Worm (Caenorhabditis elegans) whole organism, late embryonic: ENCODE data around the gene C35B1.8.
A peak's percentile ranks its signal among the peaks of the same experiment; 100 is the strongest.

ENCODE experiments used
- C08G9.2 ChIP-seq: sonication (generic microtip); optimal IDR thresholded peaks from 2 replicates; lab custom pipeline; 2016; ENCODE audit warnings: mild to moderate bottlenecking, missing genetic modification characterization, moderate library complexity, missing compliant biosample characterization
- C38D4.7 ChIP-seq: fragments of 200-800 bp; sonication (Bioruptor generic); optimal IDR thresholded peaks from 2 replicates; lab custom pipeline; 2018; ENCODE audit warnings: mild to moderate bottlenecking, missing genetic modification characterization, moderate library complexity, missing compliant biosample characterization
- F13H6.1 ChIP-seq: sonication (generic microtip); optimal IDR thresholded peaks from 2 replicates; lab custom pipeline; 2016; ENCODE audit warnings: missing genetic modification characterization, missing compliant biosample characterization
- K02D7.2 ChIP-seq: sonication (generic microtip); optimal IDR thresholded peaks from 2 replicates; lab custom pipeline; 2017; ENCODE audit warnings: mild to moderate bottlenecking, missing genetic modification characterization, missing compliant biosample characterization
- T23F11.4 ChIP-seq: fragments of 200-800 bp; sonication (Bioruptor generic); optimal IDR thresholded peaks from 2 replicates; lab custom pipeline; 2018; ENCODE audit warnings: mild to moderate bottlenecking, missing genetic modification characterization, missing compliant biosample characterization
- Y22D7AL.16 ChIP-seq: sonication (generic microtip); optimal IDR thresholded peaks from 2 replicates; lab custom pipeline; 2016; ENCODE audit warnings: missing genetic modification characterization, missing compliant biosample characterization
- ahr-1 ChIP-seq: sonication (generic microtip); optimal IDR thresholded peaks from 2 replicates; lab custom pipeline; 2016; ENCODE audit warnings: missing genetic modification characterization, missing compliant biosample characterization
- ama-1 ChIP-seq: fragments of 150-350 bp; optimal IDR thresholded peaks from 2 replicates; lab custom pipeline; 2014
- ceh-14 ChIP-seq: sonication (generic microtip); optimal IDR thresholded peaks from 2 replicates; lab custom pipeline; 2016; ENCODE audit warnings: missing genotype, missing genetic modification characterization, missing compliant biosample characterization
- ceh-18 ChIP-seq: sonication (generic microtip); optimal IDR thresholded peaks from 2 replicates; lab custom pipeline; 2016; ENCODE audit warnings: missing genetic modification characterization, missing compliant biosample characterization
- ceh-19 ChIP-seq: fragments of 200-800 bp; sonication (Bioruptor generic); optimal IDR thresholded peaks from 2 replicates; lab custom pipeline; 2018; ENCODE audit warnings: mild to moderate bottlenecking, missing genetic modification characterization, missing compliant biosample characterization
- ceh-2 ChIP-seq: sonication (generic microtip); optimal IDR thresholded peaks from 2 replicates; lab custom pipeline; 2016; ENCODE audit warnings: missing genotype, missing genetic modification characterization, missing compliant biosample characterization
- ceh-22 ChIP-seq: sonication (generic microtip); optimal IDR thresholded peaks from 2 replicates; lab custom pipeline; 2017; ENCODE audit warnings: missing biosample characterization, missing genetic modification characterization
- ceh-24 ChIP-seq: sonication (generic microtip); optimal IDR thresholded peaks from 2 replicates; lab custom pipeline; 2016; ENCODE audit warnings: mild to moderate bottlenecking, missing genetic modification characterization, missing compliant biosample characterization
- ceh-30 ChIP-seq: fragments of 150-350 bp; optimal IDR thresholded peaks from 2 replicates; lab custom pipeline; 2014; ENCODE audit warnings: missing biosample characterization, missing genetic modification characterization
- ceh-31 ChIP-seq: sonication (generic microtip); optimal IDR thresholded peaks from 2 replicates; lab custom pipeline; 2016; ENCODE audit warnings: missing genetic modification characterization, missing compliant biosample characterization
- ceh-34 ChIP-seq: sonication (generic microtip); optimal IDR thresholded peaks from 2 replicates; lab custom pipeline; 2016; ENCODE audit warnings: mild to moderate bottlenecking, missing genetic modification characterization, missing compliant biosample characterization
- ceh-45 ChIP-seq: fragments of 200-800 bp; sonication (Bioruptor generic); IDR thresholded peaks from 2 replicates; pipeline ENCODE4 v1.3.6; 2022; ENCODE audit warnings: missing genetic modification reagents, missing genetic modification characterization, missing compliant biosample characterization
- ceh-48 ChIP-seq: sonication (generic microtip); optimal IDR thresholded peaks from 2 replicates; lab custom pipeline; 2016; ENCODE audit warnings: missing genetic modification characterization, inconsistent platforms, missing compliant biosample characterization
- ceh-6 ChIP-seq: fragments of 200-800 bp; sonication (Bioruptor generic); optimal IDR thresholded peaks from 2 replicates; lab custom pipeline; 2018; ENCODE audit warnings: mild to moderate bottlenecking, missing genetic modification characterization, missing compliant biosample characterization
- ceh-9 ChIP-seq: sonication (generic microtip); optimal IDR thresholded peaks from 2 replicates; lab custom pipeline; 2016; ENCODE audit warnings: mild to moderate bottlenecking, missing genetic modification characterization, inconsistent platforms, missing compliant biosample characterization
- dve-1 ChIP-seq: sonication (generic microtip); optimal IDR thresholded peaks from 2 replicates; lab custom pipeline; 2017; ENCODE audit warnings: antibody characterized with exemption, mild to moderate bottlenecking, missing genetic modification characterization, missing compliant biosample characterization
- elt-2 ChIP-seq: sonication (generic microtip); optimal IDR thresholded peaks from 2 replicates; lab custom pipeline; 2016; ENCODE audit warnings: missing genetic modification reagents, missing genetic modification characterization, missing compliant biosample characterization
- elt-4 ChIP-seq: sonication (generic microtip); optimal IDR thresholded peaks from 2 replicates; lab custom pipeline; 2016; ENCODE audit warnings: missing genetic modification characterization, missing compliant biosample characterization
- ets-4 ChIP-seq: sonication (generic microtip); optimal IDR thresholded peaks from 2 replicates; lab custom pipeline; 2016; ENCODE audit warnings: missing genetic modification characterization, missing compliant biosample characterization
- eyg-1 ChIP-seq: sonication (generic microtip); optimal IDR thresholded peaks from 2 replicates; lab custom pipeline; 2016; ENCODE audit warnings: missing genotype, missing genetic modification characterization, missing compliant biosample characterization
- gmeb-2 ChIP-seq: sonication (generic microtip); optimal IDR thresholded peaks from 2 replicates; lab custom pipeline; 2016; ENCODE audit warnings: missing genetic modification characterization, inconsistent platforms, missing compliant biosample characterization
- hlh-13 ChIP-seq: fragments of 200-800 bp; sonication (Bioruptor generic); optimal IDR thresholded peaks from 2 replicates; lab custom pipeline; 2018; ENCODE audit warnings: mild to moderate bottlenecking, missing genetic modification characterization, missing compliant biosample characterization
- hlh-30 ChIP-seq: sonication (generic microtip); optimal IDR thresholded peaks from 2 replicates; lab custom pipeline; 2017; ENCODE audit warnings: antibody characterized with exemption, missing genetic modification characterization, missing compliant biosample characterization; ENCODE audit not compliant: insufficient read depth
- hlh-8 ChIP-seq: sonication (generic microtip); optimal IDR thresholded peaks from 2 replicates; lab custom pipeline; 2016; ENCODE audit warnings: missing genotype, missing genetic modification characterization, missing compliant biosample characterization
- lin-11 ChIP-seq: fragments of 200-800 bp; sonication (Bioruptor generic); optimal IDR thresholded peaks from 2 replicates; lab custom pipeline; 2018; ENCODE audit warnings: mild to moderate bottlenecking, missing genetic modification characterization, missing compliant biosample characterization
- madf-2 ChIP-seq: sonication (generic microtip); optimal IDR thresholded peaks from 2 replicates; lab custom pipeline; 2017; ENCODE audit warnings: missing genetic modification characterization, missing compliant biosample characterization
- mec-3 ChIP-seq: sonication (generic microtip); optimal IDR thresholded peaks from 2 replicates; lab custom pipeline; 2016; ENCODE audit warnings: borderline replicate concordance, missing genetic modification characterization, missing compliant biosample characterization
- nfya-1 ChIP-seq: sonication (generic microtip); optimal IDR thresholded peaks from 2 replicates; lab custom pipeline; 2017; ENCODE audit warnings: missing genetic modification characterization, mild to moderate bottlenecking, missing compliant biosample characterization, antibody characterized with exemption, moderate library complexity
- nhr-11 ChIP-seq: fragments of 150-350 bp; optimal IDR thresholded peaks from 2 replicates; lab custom pipeline; 2014; ENCODE audit warnings: missing biosample characterization, missing genetic modification characterization
- nhr-232 ChIP-seq: sonication (generic microtip); optimal IDR thresholded peaks from 2 replicates; lab custom pipeline; 2016; ENCODE audit warnings: missing genetic modification characterization, missing compliant biosample characterization
- npax-4 ChIP-seq: sonication (generic microtip); optimal IDR thresholded peaks from 2 replicates; lab custom pipeline; 2016; ENCODE audit warnings: missing genetic modification characterization, missing compliant biosample characterization
- odd-2 ChIP-seq: sonication (generic microtip); optimal IDR thresholded peaks from 2 replicates; lab custom pipeline; 2017; ENCODE audit warnings: antibody characterized with exemption, mild to moderate bottlenecking, missing genetic modification characterization, missing compliant biosample characterization
- pag-3 ChIP-seq: sonication (generic microtip); optimal IDR thresholded peaks from 2 replicates; lab custom pipeline; 2016; ENCODE audit warnings: missing compliant biosample characterization, missing genetic modification characterization, borderline replicate concordance
- pax-1 ChIP-seq: fragments of 150-350 bp; optimal IDR thresholded peaks from 2 replicates; lab custom pipeline; 2014; ENCODE audit warnings: missing biosample characterization, missing genetic modification characterization
- ref-2 ChIP-seq: sonication (generic microtip); optimal IDR thresholded peaks from 2 replicates; lab custom pipeline; 2016; ENCODE audit warnings: missing genetic modification characterization, missing compliant biosample characterization
- sdc-2 ChIP-seq: sonication (generic microtip); optimal IDR thresholded peaks from 2 replicates; lab custom pipeline; 2016; ENCODE audit warnings: missing genotype, missing genetic modification characterization, missing compliant biosample characterization
- sox-2 ChIP-seq: fragments of 200-800 bp; sonication (Bioruptor generic); IDR thresholded peaks from 2 replicates; pipeline ENCODE4 v1.3.6; 2022; ENCODE audit warnings: missing genetic modification reagents, missing genetic modification characterization, missing compliant biosample characterization
- sox-4 ChIP-seq: sonication (generic microtip); optimal IDR thresholded peaks from 2 replicates; lab custom pipeline; 2017; ENCODE audit warnings: mild to moderate bottlenecking, missing genetic modification characterization, inconsistent platforms, missing compliant biosample characterization
- tbx-2 ChIP-seq: sonication (generic microtip); optimal IDR thresholded peaks from 2 replicates; lab custom pipeline; 2016; ENCODE audit warnings: missing genetic modification characterization, missing compliant biosample characterization
- tbx-7 ChIP-seq: sonication (generic microtip); optimal IDR thresholded peaks from 2 replicates; lab custom pipeline; 2016; ENCODE audit warnings: missing genotype, missing genetic modification characterization, missing compliant biosample characterization
- ttx-3 ChIP-seq: sonication (generic microtip); optimal IDR thresholded peaks from 2 replicates; lab custom pipeline; 2016; ENCODE audit warnings: missing genetic modification reagents, missing genetic modification characterization, missing compliant biosample characterization
- unc-3 ChIP-seq, 2 experiments: fragments of 200-800 bp in 1 of 2; sonication (Bioruptor generic) in 1 of 2; sonication (generic microtip) in 1 of 2; conservative IDR thresholded peaks in 1 of 2; optimal IDR thresholded peaks in 1 of 2; 2 replicates each; pipeline versions ENCODE4 v1.3.6 to Lab custom; 2016 to 2022; ENCODE audit warnings: missing compliant biosample characterization in 2 of 2, missing genetic modification characterization in 2 of 2, missing genetic modification reagents in 1 of 2
- unc-42 ChIP-seq: sonication (generic microtip); optimal IDR thresholded peaks from 2 replicates; lab custom pipeline; 2016; ENCODE audit warnings: missing genotype, missing genetic modification characterization, missing compliant biosample characterization
- unc-55 ChIP-seq: sonication (generic microtip); optimal IDR thresholded peaks from 2 replicates; lab custom pipeline; 2017; ENCODE audit warnings: missing biosample characterization, missing genetic modification reagents, missing genetic modification characterization
- unc-86 ChIP-seq: sonication (generic microtip); optimal IDR thresholded peaks from 2 replicates; lab custom pipeline; 2016; ENCODE audit warnings: missing genetic modification characterization, missing compliant biosample characterization
- zip-5 ChIP-seq: sonication (generic microtip); optimal IDR thresholded peaks from 2 replicates; lab custom pipeline; 2016; ENCODE audit warnings: missing genetic modification characterization, missing compliant biosample characterization
- ztf-16 ChIP-seq: sonication (generic microtip); optimal IDR thresholded peaks from 2 replicates; lab custom pipeline; 2017; ENCODE audit warnings: missing genetic modification characterization, missing compliant biosample characterization

The C35B1.8 gene

DNA sequence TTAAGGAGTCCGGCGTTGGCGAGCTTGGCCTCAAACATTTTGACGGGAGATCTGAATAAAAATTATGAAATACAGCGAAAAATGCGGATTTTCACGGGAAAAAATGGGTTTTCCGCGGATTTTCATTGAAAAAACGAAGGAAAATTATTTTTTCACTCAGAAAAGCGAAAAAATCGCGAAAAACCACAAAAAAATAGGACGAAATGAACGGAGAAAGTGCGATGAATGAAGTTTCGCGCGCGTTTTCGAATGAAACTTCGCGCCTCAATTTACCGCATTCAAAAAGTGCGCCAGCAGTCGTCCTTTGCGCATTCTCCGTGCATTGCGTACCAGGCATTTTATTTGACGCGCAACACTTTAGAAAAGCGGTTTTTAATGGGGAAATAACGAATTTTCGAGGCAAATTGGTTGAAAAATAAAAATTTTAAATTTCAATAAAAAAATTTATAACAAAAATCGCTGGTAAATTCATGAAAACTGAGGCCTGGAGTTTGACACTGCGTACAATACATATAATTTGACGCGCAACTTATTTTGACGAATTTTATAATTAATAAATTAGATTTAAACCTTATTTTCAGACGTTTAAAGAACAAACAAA is 29.3 kb downstream of the C35B1.8 start, which contains the start of gene pcn-1:
Gene pcn-1, minus strand, starts transcription at position 51 of the 601 bp plus-strand sequence.
- TF ChIP-seq ceh-22 (tag; lab: Kevin White, UChicago) (no peak), C08G9.2 (peak; percentile 7), madf-2 (peak; percentile 71), ref-2 (tag; lab: Kevin White, UChicago) (peak; percentile 25), hlh-13 (GFP tag; lab: Kevin White, UChicago) (no peak), ceh-2 (tag; lab: Kevin White, UChicago) (no peak), ceh-18 (tag; lab: Kevin White, UChicago) (peak; percentile 51), ceh-48 (tag; lab: Kevin White, UChicago) (no peak), unc-3 (GFP tag; conservative IDR thresholded peaks at IDR 0.05; lab: Robert Waterston, UW) (no peak), unc-3 (tag; optimal IDR thresholded peaks at IDR 0.05; lab: Kevin White, UChicago) (no peak), zip-5 (tag; lab: Kevin White, UChicago) (no peak), hlh-30 (no peak), sox-2 (GFP tag; lab: Robert Waterston, UW) (no peak), odd-2 (tag; lab: Kevin White, UChicago) (no peak), ceh-9 (tag; lab: Kevin White, UChicago) (no peak), ceh-31 (tag; lab: Kevin White, UChicago) (peak; percentile 69), ztf-16 (tag; lab: Kevin White, UChicago) (no peak), nhr-11 (tag; lab: Kevin White, UChicago) (no peak), npax-4 (tag; lab: Kevin White, UChicago) (no peak), nfya-1 (tag; lab: Kevin White, UChicago) (peak; percentile 62), sox-4 (tag; lab: Kevin White, UChicago) (no peak), tbx-7 (no peak), hlh-8 (tag; lab: Kevin White, UChicago) (no peak), pag-3 (tag; lab: Kevin White, UChicago) (no peak), K02D7.2 (tag; lab: Kevin White, UChicago) (no peak), ets-4 (no peak), ahr-1 (tag; lab: Kevin White, UChicago) (no peak), ceh-30 (tag; lab: Kevin White, UChicago) (peak; percentile 75), ceh-24 (tag; lab: Kevin White, UChicago) (no peak), unc-86 (tag; lab: Kevin White, UChicago) (peak; percentile 49), ama-1 (lab: Kevin White, UChicago) (no peak), pax-1 (tag; lab: Kevin White, UChicago) (no peak), ceh-19 (GFP tag; lab: Kevin White, UChicago) (no peak), gmeb-2 (tag; lab: Kevin White, UChicago) (no peak), unc-42 (peak; percentile 65), eyg-1 (tag; lab: Kevin White, UChicago) (no peak), T23F11.4 (GFP tag; lab: Kevin White, UChicago) (peak; percentile 38), dve-1 (tag; lab: Kevin White, UChicago) (peak; percentile 28), Y22D7AL.16 (tag; lab: Kevin White, UChicago) (no peak), F13H6.1 (no peak), elt-4 (no peak), ceh-6 (no peak), unc-55 (GFP tag; lab: Kevin White, UChicago) (peak; percentile 34), ceh-45 (GFP tag; lab: Robert Waterston, UW) (no peak), ttx-3 (peak; percentile 21), elt-2 (tag; lab: Kevin White, UChicago) (peak; percentile 58), ceh-14 (tag; lab: Kevin White, UChicago) (peak; percentile 50), nhr-232 (no peak), C38D4.7 (no peak), mec-3 (no peak), ceh-34 (tag; lab: Kevin White, UChicago) (peak; percentile 53), lin-11 (tag; lab: Kevin White, UChicago) (no peak), tbx-2 (tag; lab: Kevin White, UChicago) (peak; percentile 62), sdc-2 (tag; lab: Kevin White, UChicago) (no peak)
